In genomic region chrIV:390279-390678, ce11 we compare ENCODE assay signal across 5 worm cellular contexts.
A peak's percentile ranks its signal among the peaks of the same experiment; 100 is the strongest.
TF ChIP-seq lines count a peak whose summit lies in the region.

TSS of gene ears-2 (minus strand) at chrIV:390468.
TSS of gene uncp-18 (plus strand) at chrIV:390560.

TF ChIP-seq in whole organism, L1 larva, 84 proteins besides CTCF, POLR2A, EP300 and RAD21 (continues in another document):
- peak; percentile 66 to 73 (median 71) for TF ChIP-seq dpl-1 (GFP tag; optimal IDR thresholded peaks at IDR 0.05; lab: Kevin White, UChicago)
- peak; percentile 92 for TF ChIP-seq ztf-4 (tag; optimal IDR thresholded peaks at IDR 0.05; lab: Kevin White, UChicago)
- TF ChIP-seq hlh-17 (GFP tag; optimal IDR thresholded peaks at IDR 0.05; lab: Kevin White, UChicago; ENCODE audit: borderline replicate concordance) = no peak
- peak; percentile 87 for TF ChIP-seq mep-1 (tag; optimal IDR thresholded peaks at IDR 0.05; lab: Kevin White, UChicago)
- peak; percentile 5 for TF ChIP-seq ama-1 (optimal IDR thresholded peaks at IDR 0.05; lab: Kevin White, UChicago)
- peak; percentile 32 for TF ChIP-seq hlh-4 (tag; optimal IDR thresholded peaks at IDR 0.05; lab: Kevin White, UChicago)
- TF ChIP-seq ces-1 (GFP tag; optimal IDR thresholded peaks at IDR 0.05; lab: Kevin White, UChicago) = no peak
- TF ChIP-seq blmp-1 (tag; optimal IDR thresholded peaks at IDR 0.05; lab: Kevin White, UChicago) = peak; percentile 77
- TF ChIP-seq sox-4 (tag; optimal IDR thresholded peaks at IDR 0.05; lab: Kevin White, UChicago) = peak; percentile 90
- TF ChIP-seq isw-1 (GFP tag; IDR thresholded peaks at IDR 0.05; lab: Robert Waterston, UW) = peak; percentile 80
- TF ChIP-seq mdl-1 (tag; optimal IDR thresholded peaks at IDR 0.05; lab: Kevin White, UChicago) = peak in 1 of 2 experiments; percentile 64
- TF ChIP-seq nhr-84 (tag; optimal IDR thresholded peaks at IDR 0.05; lab: Kevin White, UChicago) = no peak
- peak; percentile 63 for TF ChIP-seq lin-15B (tag; optimal IDR thresholded peaks at IDR 0.05; lab: Kevin White, UChicago)
- TF ChIP-seq jun-1 (tag; optimal IDR thresholded peaks at IDR 0.05; lab: Kevin White, UChicago) = peak; percentile 67
- TF ChIP-seq nhr-47 (tag; optimal IDR thresholded peaks at IDR 0.05; lab: Kevin White, UChicago) = peak; percentile 93
- peak; percentile 95 for TF ChIP-seq nhr-71 (tag; optimal IDR thresholded peaks at IDR 0.05; lab: Kevin White, UChicago)
- peak; percentile 92 for TF ChIP-seq xbp-1 (tag; optimal IDR thresholded peaks at IDR 0.05; lab: Kevin White, UChicago)
- peak; percentile 73 for TF ChIP-seq irx-1 (tag; optimal IDR thresholded peaks at IDR 0.05; lab: Kevin White, UChicago)

TF ChIP-seq in whole organism, L3 larva, 47 proteins besides CTCF, POLR2A, EP300 and RAD21 (continues in another document):
- no peak for TF ChIP-seq unc-39 (tag; optimal IDR thresholded peaks at IDR 0.05; lab: Kevin White, UChicago)
- TF ChIP-seq fkh-10 (GFP tag; optimal IDR thresholded peaks at IDR 0.05; lab: Kevin White, UChicago) = peak; percentile 50
- peak; percentile 89 for TF ChIP-seq pha-4 (tag; optimal IDR thresholded peaks at IDR 0.05; lab: Kevin White, UChicago)
- no peak for TF ChIP-seq ceh-16 (tag; optimal IDR thresholded peaks at IDR 0.05; lab: Kevin White, UChicago)
- TF ChIP-seq snpc-4 (tag; optimal IDR thresholded peaks at IDR 0.05; lab: Kevin White, UChicago) = peak; percentile 77
- TF ChIP-seq nhr-77 (tag; optimal IDR thresholded peaks at IDR 0.05; lab: Kevin White, UChicago) = peak; percentile 48
- TF ChIP-seq egl-5 (tag; optimal IDR thresholded peaks at IDR 0.05; lab: Kevin White, UChicago) = peak; percentile 76
- no peak for TF ChIP-seq egl-27 (tag; optimal IDR thresholded peaks at IDR 0.05; lab: Kevin White, UChicago)
- TF ChIP-seq nhr-76 (tag; optimal IDR thresholded peaks at IDR 0.05; lab: Kevin White, UChicago) = peak; percentile 32
- peak; percentile 88 for TF ChIP-seq ceh-82 (tag; optimal IDR thresholded peaks at IDR 0.05; lab: Kevin White, UChicago)
- TF ChIP-seq mdl-1 (tag; optimal IDR thresholded peaks at IDR 0.05; lab: Kevin White, UChicago) = no peak
- TF ChIP-seq ZK546.5 (tag; optimal IDR thresholded peaks at IDR 0.05; lab: Kevin White, UChicago) = no peak
- peak; percentile 77 for TF ChIP-seq skn-1 (tag; optimal IDR thresholded peaks at IDR 0.05; lab: Kevin White, UChicago)
- TF ChIP-seq R02D3.7 (tag; optimal IDR thresholded peaks at IDR 0.05; lab: Kevin White, UChicago) = peak; percentile 91
- TF ChIP-seq nhr-67 (tag; optimal IDR thresholded peaks at IDR 0.05; lab: Kevin White, UChicago) = peak; percentile 42
- peak; percentile 70 for TF ChIP-seq jun-1 (tag; optimal IDR thresholded peaks at IDR 0.05; lab: Kevin White, UChicago)
- peak; percentile 48 for TF ChIP-seq zag-1 (tag; optimal IDR thresholded peaks at IDR 0.05; lab: Kevin White, UChicago)
- peak; percentile 96 for TF ChIP-seq hmg-11 (tag; optimal IDR thresholded peaks at IDR 0.05; lab: Kevin White, UChicago)
- peak; percentile 4 for TF ChIP-seq pqm-1 (tag; optimal IDR thresholded peaks at IDR 0.05; lab: Kevin White, UChicago)

TF ChIP-seq in whole organism, early embryonic, 17 proteins besides CTCF, POLR2A, EP300 and RAD21:
- TF ChIP-seq ceh-36 (tag; optimal IDR thresholded peaks at IDR 0.05; lab: Kevin White, UChicago) (peak; percentile 95), sea-1 (GFP tag; conservative IDR thresholded peaks at IDR 0.05; lab: Robert Waterston, UW) (peak; percentile 99), tbx-37 (GFP tag; conservative IDR thresholded peaks at IDR 0.05; lab: Robert Waterston, UW) (peak; percentile 97), hmg-4 (GFP tag; optimal IDR thresholded peaks at IDR 0.05; lab: Kevin White, UChicago) (peak; percentile 99), ceh-13 (GFP tag; optimal IDR thresholded peaks at IDR 0.05; lab: Kevin White, UChicago) (peak; percentile 97), F13C5.2 (tag; optimal IDR thresholded peaks at IDR 0.05; lab: Kevin White, UChicago) (peak; percentile 99), pes-1 (GFP tag; IDR thresholded peaks at IDR 0.05; lab: Robert Waterston, UW) (peak; percentile 97), tbx-11 (GFP tag; IDR thresholded peaks at IDR 0.05; lab: Robert Waterston, UW) (peak; percentile 95), tra-4 (tag; optimal IDR thresholded peaks at IDR 0.05; lab: Kevin White, UChicago) (peak; percentile 92), aly-1 (tag; optimal IDR thresholded peaks at IDR 0.05; lab: Kevin White, UChicago) (peak; percentile 88), B0310.2 (tag; optimal IDR thresholded peaks at IDR 0.05; lab: Kevin White, UChicago) (peak; percentile 92), ets-7 (tag; optimal IDR thresholded peaks at IDR 0.05; lab: Kevin White, UChicago) (peak; percentile 85), scrt-1 (GFP tag; IDR thresholded peaks at IDR 0.05; lab: Robert Waterston, UW) (peak; percentile 94), ama-1 (optimal IDR thresholded peaks at IDR 0.05; lab: Kevin White, UChicago) (no peak), hmbx-1 (tag; optimal IDR thresholded peaks at IDR 0.05; lab: Kevin White, UChicago) (peak; percentile 91), flt-1 (GFP tag; IDR thresholded peaks at IDR 0.05; lab: Robert Waterston, UW) (peak; percentile 88), hnd-1 (tag; optimal IDR thresholded peaks at IDR 0.05; lab: Kevin White, UChicago) (peak; percentile 95)

TF ChIP-seq in whole organism, midembryonic, 9 proteins besides CTCF, POLR2A, EP300 and RAD21:
- TF ChIP-seq ztf-29 (GFP tag; IDR thresholded peaks at IDR 0.05; lab: Robert Waterston, UW) (peak; percentile 97), ref-1 (GFP tag; conservative IDR thresholded peaks at IDR 0.05; lab: Robert Waterston, UW) (peak; percentile 87), ztf-23 (GFP tag; IDR thresholded peaks at IDR 0.05; lab: Robert Waterston, UW) (peak; percentile 98), T22C8.4 (GFP tag; IDR thresholded peaks at IDR 0.05; lab: Robert Waterston, UW) (peak; percentile 96), flt-1 (GFP tag; IDR thresholded peaks at IDR 0.05; lab: Robert Waterston, UW) (peak; percentile 95), med-1 (GFP tag; optimal IDR thresholded peaks at IDR 0.05; lab: Kevin White, UChicago; ENCODE audit: insufficient read depth) (peak; percentile 98), tab-1 (GFP tag; IDR thresholded peaks at IDR 0.05; lab: Robert Waterston, UW) (peak; percentile 97), cog-1 (tag; optimal IDR thresholded peaks at IDR 0.05; lab: Kevin White, UChicago) (peak; percentile 95), klf-2 (GFP tag; conservative IDR thresholded peaks at IDR 0.05; lab: Robert Waterston, UW) (peak; percentile 99)
TF ChIP-seq in whole organism, midembryonic: peak in this region for 9.

TF ChIP-seq in whole organism, young adult, 124 proteins besides CTCF, POLR2A, EP300 and RAD21 (continues in another document):
- TF ChIP-seq F55B11.4 (tag; optimal IDR thresholded peaks at IDR 0.05; lab: Kevin White, UChicago; ENCODE audit: borderline replicate concordance, insufficient read depth) = no peak
- peak; percentile 79 for TF ChIP-seq zim-3 (tag; optimal IDR thresholded peaks at IDR 0.05; lab: Kevin White, UChicago)
- TF ChIP-seq lsy-27 (tag; optimal IDR thresholded peaks at IDR 0.05; lab: Kevin White, UChicago; ENCODE audit: borderline replicate concordance, insufficient read depth) = no peak
- TF ChIP-seq lsl-1 (GFP tag; optimal IDR thresholded peaks at IDR 0.05; lab: Kevin White, UChicago) = peak; percentile 73
- TF ChIP-seq ama-1 (optimal IDR thresholded peaks at IDR 0.05; lab: Kevin White, UChicago) = no peak
- TF ChIP-seq ama-1 (GFP tag; optimal IDR thresholded peaks at IDR 0.05; lab: Kevin White, UChicago) = no peak
- TF ChIP-seq egrh-3 (GFP tag; IDR thresholded peaks at IDR 0.05; lab: Robert Waterston, UW) = peak; percentile 86
- TF ChIP-seq ceh-40 (GFP tag; IDR thresholded peaks at IDR 0.05; lab: Robert Waterston, UW) = no peak
- TF ChIP-seq Y53G8AR.9 (GFP tag; conservative IDR thresholded peaks at IDR 0.05; lab: Robert Waterston, UW) = peak; percentile 88
- TF ChIP-seq madf-3 (GFP tag; IDR thresholded peaks at IDR 0.05; lab: Robert Waterston, UW) = peak; percentile 79; the same call in 1 of the 2 replicates
- no peak for TF ChIP-seq bed-1 (GFP tag; IDR thresholded peaks at IDR 0.05; lab: Robert Waterston, UW)
- TF ChIP-seq F10E7.11 (tag; optimal IDR thresholded peaks at IDR 0.05; lab: Kevin White, UChicago) = peak; percentile 46
- peak; percentile 87 for TF ChIP-seq rcor-1 (GFP tag; IDR thresholded peaks at IDR 0.05; lab: Robert Waterston, UW)
- TF ChIP-seq ceh-100 (GFP tag; IDR thresholded peaks at IDR 0.05; lab: Robert Waterston, UW) = peak; percentile 97
- TF ChIP-seq mxl-1 (tag; optimal IDR thresholded peaks at IDR 0.05; lab: Kevin White, UChicago) = peak; percentile 24
- peak; percentile 77 for TF ChIP-seq attf-3 (GFP tag; conservative IDR thresholded peaks at IDR 0.05; lab: Robert Waterston, UW)
- peak; percentile 93 for TF ChIP-seq ceh-27 (GFP tag; optimal IDR thresholded peaks at IDR 0.05; lab: Kevin White, UChicago)
- peak; percentile 66 for TF ChIP-seq somi-1 (GFP tag; optimal IDR thresholded peaks at IDR 0.05; lab: Kevin White, UChicago)
- 0 out of 2 replicates have a peak, but pooled peaks have one; percentile 69 for TF ChIP-seq let-526 (GFP tag; IDR thresholded peaks at IDR 0.05; lab: Robert Waterston, UW)
- no peak for TF ChIP-seq F37B4.10 (GFP tag; IDR thresholded peaks at IDR 0.05; lab: Robert Waterston, UW)
- TF ChIP-seq dpl-1 (GFP tag; optimal IDR thresholded peaks at IDR 0.05; lab: Kevin White, UChicago) = peak; percentile 46
- TF ChIP-seq F57C9.4 (tag; optimal IDR thresholded peaks at IDR 0.05; lab: Kevin White, UChicago) = peak; percentile 31
- peak; percentile 66 for TF ChIP-seq chd-7 (tag; optimal IDR thresholded peaks at IDR 0.05; lab: Kevin White, UChicago)
- TF ChIP-seq let-607 (tag; optimal IDR thresholded peaks at IDR 0.05; lab: Kevin White, UChicago) = peak in 1 of 2 experiments; percentile 77
- no peak for TF ChIP-seq ztf-3 (GFP tag; optimal IDR thresholded peaks at IDR 0.05; lab: Kevin White, UChicago)
- TF ChIP-seq F49E8.2 (tag; optimal IDR thresholded peaks at IDR 0.05; lab: Kevin White, UChicago; ENCODE audit: insufficient read depth) = peak; percentile 84
- TF ChIP-seq ccch-3 (GFP tag; optimal IDR thresholded peaks at IDR 0.05; lab: Kevin White, UChicago) = no peak
- TF ChIP-seq aptf-2 (GFP tag; conservative IDR thresholded peaks at IDR 0.05; lab: Robert Waterston, UW) = peak; percentile 71; the same call in 1 of the 2 replicates
- peak; percentile 50 for TF ChIP-seq B0035.1 (tag; optimal IDR thresholded peaks at IDR 0.05; lab: Kevin White, UChicago)
- TF ChIP-seq pbrm-1 (GFP tag; IDR thresholded peaks at IDR 0.05; lab: Robert Waterston, UW) = peak; percentile 87
- peak; percentile 87 for TF ChIP-seq F23B12.7 (tag; optimal IDR thresholded peaks at IDR 0.05; lab: Kevin White, UChicago; ENCODE audit: insufficient read depth)
- TF ChIP-seq akir-1 (GFP tag; optimal IDR thresholded peaks at IDR 0.05; lab: Kevin White, UChicago) = peak; percentile 68
- TF ChIP-seq F33H1.4 (GFP tag; IDR thresholded peaks at IDR 0.05; lab: Robert Waterston, UW) = peak; percentile 74
- TF ChIP-seq tbp1 (GFP tag; optimal IDR thresholded peaks at IDR 0.05; lab: Kevin White, UChicago) = peak; percentile 74

Comparison
In these comparisons a context has a peak if more than half of its experiments do, and no peak if none do; other contexts are left out.
1. Of the 8 proteins assayed by ChIP-seq in both whole organism, young adult and whole organism, L1 larva: peak only in whole organism, young adult: none; only in whole organism, L1 larva: ama-1; in both: dpl-1, efl-1, lin-35, nhr-90, snpc-4 and unc-130; in neither: 1.